Worm (Caenorhabditis elegans) whole organism, late embryonic: ENCODE results near the gene F53F4.4.

Experiments
- C38D4.7 ChIP-seq: fragments of 200-800 bp; sonication (Bioruptor generic); optimal IDR thresholded peaks from 2 replicates; lab custom pipeline; 2018; ENCODE audit warnings: mild to moderate bottlenecking, missing genetic modification characterization, moderate library complexity, missing compliant biosample characterization
- K09A11.1 ChIP-seq: sonication (generic microtip); optimal IDR thresholded peaks from 2 replicates; lab custom pipeline; 2017; ENCODE audit warnings: antibody characterized with exemption, mild to moderate bottlenecking, missing genetic modification characterization, missing compliant biosample characterization; ENCODE audit not compliant: insufficient read depth
- Y22D7AL.16 ChIP-seq: sonication (generic microtip); optimal IDR thresholded peaks from 2 replicates; lab custom pipeline; 2016; ENCODE audit warnings: missing genetic modification characterization, missing compliant biosample characterization
- ahr-1 ChIP-seq: sonication (generic microtip); optimal IDR thresholded peaks from 2 replicates; lab custom pipeline; 2016; ENCODE audit warnings: missing genetic modification characterization, missing compliant biosample characterization
- ama-1 ChIP-seq: fragments of 150-350 bp; optimal IDR thresholded peaks from 2 replicates; lab custom pipeline; 2014
- ceh-14 ChIP-seq: sonication (generic microtip); optimal IDR thresholded peaks from 2 replicates; lab custom pipeline; 2016; ENCODE audit warnings: missing genotype, missing genetic modification characterization, missing compliant biosample characterization
- ceh-19 ChIP-seq: fragments of 200-800 bp; sonication (Bioruptor generic); optimal IDR thresholded peaks from 2 replicates; lab custom pipeline; 2018; ENCODE audit warnings: mild to moderate bottlenecking, missing genetic modification characterization, missing compliant biosample characterization
- ceh-22 ChIP-seq: sonication (generic microtip); optimal IDR thresholded peaks from 2 replicates; lab custom pipeline; 2017; ENCODE audit warnings: missing biosample characterization, missing genetic modification characterization
- ceh-24 ChIP-seq: sonication (generic microtip); optimal IDR thresholded peaks from 2 replicates; lab custom pipeline; 2016; ENCODE audit warnings: mild to moderate bottlenecking, missing genetic modification characterization, missing compliant biosample characterization
- ceh-30 ChIP-seq: fragments of 150-350 bp; optimal IDR thresholded peaks from 2 replicates; lab custom pipeline; 2014; ENCODE audit warnings: missing biosample characterization, missing genetic modification characterization
- ceh-34 ChIP-seq: sonication (generic microtip); optimal IDR thresholded peaks from 2 replicates; lab custom pipeline; 2016; ENCODE audit warnings: mild to moderate bottlenecking, missing genetic modification characterization, missing compliant biosample characterization
- ceh-45 ChIP-seq: fragments of 200-800 bp; sonication (Bioruptor generic); IDR thresholded peaks from 2 replicates; pipeline ENCODE4 v1.3.6; 2022; ENCODE audit warnings: missing genetic modification reagents, missing genetic modification characterization, missing compliant biosample characterization
- ceh-6 ChIP-seq: fragments of 200-800 bp; sonication (Bioruptor generic); optimal IDR thresholded peaks from 2 replicates; lab custom pipeline; 2018; ENCODE audit warnings: mild to moderate bottlenecking, missing genetic modification characterization, missing compliant biosample characterization
- dve-1 ChIP-seq: sonication (generic microtip); optimal IDR thresholded peaks from 2 replicates; lab custom pipeline; 2017; ENCODE audit warnings: antibody characterized with exemption, mild to moderate bottlenecking, missing genetic modification characterization, missing compliant biosample characterization
- elt-4 ChIP-seq: sonication (generic microtip); optimal IDR thresholded peaks from 2 replicates; lab custom pipeline; 2016; ENCODE audit warnings: missing genetic modification characterization, missing compliant biosample characterization
- fax-1 ChIP-seq: sonication (generic microtip); optimal IDR thresholded peaks from 2 replicates; lab custom pipeline; 2016; ENCODE audit warnings: missing genotype, missing genetic modification characterization, missing compliant biosample characterization
- fkh-10 ChIP-seq: fragments of 150-350 bp; optimal IDR thresholded peaks from 2 replicates; lab custom pipeline; 2014; ENCODE audit warnings: missing biosample characterization, missing genetic modification reagents, missing genetic modification characterization
- gmeb-2 ChIP-seq: sonication (generic microtip); optimal IDR thresholded peaks from 2 replicates; lab custom pipeline; 2016; ENCODE audit warnings: missing genetic modification characterization, inconsistent platforms, missing compliant biosample characterization
- hlh-30 ChIP-seq: sonication (generic microtip); optimal IDR thresholded peaks from 2 replicates; lab custom pipeline; 2017; ENCODE audit warnings: antibody characterized with exemption, missing genetic modification characterization, missing compliant biosample characterization; ENCODE audit not compliant: insufficient read depth
- lim-6 ChIP-seq: sonication (generic microtip); optimal IDR thresholded peaks from 2 replicates; lab custom pipeline; 2016; ENCODE audit warnings: missing genetic modification characterization, missing compliant biosample characterization
- lin-11 ChIP-seq: fragments of 200-800 bp; sonication (Bioruptor generic); optimal IDR thresholded peaks from 2 replicates; lab custom pipeline; 2018; ENCODE audit warnings: mild to moderate bottlenecking, missing genetic modification characterization, missing compliant biosample characterization
- mec-3 ChIP-seq: sonication (generic microtip); optimal IDR thresholded peaks from 2 replicates; lab custom pipeline; 2016; ENCODE audit warnings: borderline replicate concordance, missing genetic modification characterization, missing compliant biosample characterization
- nfya-1 ChIP-seq: sonication (generic microtip); optimal IDR thresholded peaks from 2 replicates; lab custom pipeline; 2017; ENCODE audit warnings: missing genetic modification characterization, mild to moderate bottlenecking, missing compliant biosample characterization, antibody characterized with exemption, moderate library complexity
- nhr-232 ChIP-seq: sonication (generic microtip); optimal IDR thresholded peaks from 2 replicates; lab custom pipeline; 2016; ENCODE audit warnings: missing genetic modification characterization, missing compliant biosample characterization
- npax-4 ChIP-seq: sonication (generic microtip); optimal IDR thresholded peaks from 2 replicates; lab custom pipeline; 2016; ENCODE audit warnings: missing genetic modification characterization, missing compliant biosample characterization
- odd-2 ChIP-seq: sonication (generic microtip); optimal IDR thresholded peaks from 2 replicates; lab custom pipeline; 2017; ENCODE audit warnings: antibody characterized with exemption, mild to moderate bottlenecking, missing genetic modification characterization, missing compliant biosample characterization
- pax-1 ChIP-seq: fragments of 150-350 bp; optimal IDR thresholded peaks from 2 replicates; lab custom pipeline; 2014; ENCODE audit warnings: missing biosample characterization, missing genetic modification characterization
- pha-4 ChIP-seq: fragments of 150-350 bp; optimal IDR thresholded peaks from 2 replicates; lab custom pipeline; 2018; ENCODE audit warnings: missing biosample characterization, missing genetic modification reagents, missing genetic modification characterization
- pros-1 ChIP-seq: fragments of 150-350 bp; optimal IDR thresholded peaks from 2 replicates; lab custom pipeline; 2014; ENCODE audit warnings: missing biosample characterization, missing genetic modification reagents, missing genetic modification characterization
- ref-2 ChIP-seq: sonication (generic microtip); optimal IDR thresholded peaks from 2 replicates; lab custom pipeline; 2016; ENCODE audit warnings: missing genetic modification characterization, missing compliant biosample characterization
- rnt-1 ChIP-seq: sonication (generic microtip); optimal IDR thresholded peaks from 2 replicates; lab custom pipeline; 2016; ENCODE audit warnings: missing genetic modification characterization, missing compliant biosample characterization
- sdc-2 ChIP-seq: sonication (generic microtip); optimal IDR thresholded peaks from 2 replicates; lab custom pipeline; 2016; ENCODE audit warnings: missing genotype, missing genetic modification characterization, missing compliant biosample characterization
- sox-2 ChIP-seq: fragments of 200-800 bp; sonication (Bioruptor generic); IDR thresholded peaks from 2 replicates; pipeline ENCODE4 v1.3.6; 2022; ENCODE audit warnings: missing genetic modification reagents, missing genetic modification characterization, missing compliant biosample characterization
- sox-4 ChIP-seq: sonication (generic microtip); optimal IDR thresholded peaks from 2 replicates; lab custom pipeline; 2017; ENCODE audit warnings: mild to moderate bottlenecking, missing genetic modification characterization, inconsistent platforms, missing compliant biosample characterization
- syd-9 ChIP-seq: sonication (generic microtip); optimal IDR thresholded peaks from 2 replicates; lab custom pipeline; 2016; ENCODE audit warnings: mild to moderate bottlenecking, missing genetic modification characterization, moderate library complexity, missing compliant biosample characterization
- tbx-2 ChIP-seq: sonication (generic microtip); optimal IDR thresholded peaks from 2 replicates; lab custom pipeline; 2016; ENCODE audit warnings: missing genetic modification characterization, missing compliant biosample characterization
- ttx-3 ChIP-seq: sonication (generic microtip); optimal IDR thresholded peaks from 2 replicates; lab custom pipeline; 2016; ENCODE audit warnings: missing genetic modification reagents, missing genetic modification characterization, missing compliant biosample characterization
- unc-42 ChIP-seq: sonication (generic microtip); optimal IDR thresholded peaks from 2 replicates; lab custom pipeline; 2016; ENCODE audit warnings: missing genotype, missing genetic modification characterization, missing compliant biosample characterization
- unc-55 ChIP-seq: sonication (generic microtip); optimal IDR thresholded peaks from 2 replicates; lab custom pipeline; 2017; ENCODE audit warnings: missing biosample characterization, missing genetic modification reagents, missing genetic modification characterization
- zip-5 ChIP-seq: sonication (generic microtip); optimal IDR thresholded peaks from 2 replicates; lab custom pipeline; 2016; ENCODE audit warnings: missing genetic modification characterization, missing compliant biosample characterization
- ztf-16 ChIP-seq: sonication (generic microtip); optimal IDR thresholded peaks from 2 replicates; lab custom pipeline; 2017; ENCODE audit warnings: missing genetic modification characterization, missing compliant biosample characterization

Gene F53F4.4

DNA sequence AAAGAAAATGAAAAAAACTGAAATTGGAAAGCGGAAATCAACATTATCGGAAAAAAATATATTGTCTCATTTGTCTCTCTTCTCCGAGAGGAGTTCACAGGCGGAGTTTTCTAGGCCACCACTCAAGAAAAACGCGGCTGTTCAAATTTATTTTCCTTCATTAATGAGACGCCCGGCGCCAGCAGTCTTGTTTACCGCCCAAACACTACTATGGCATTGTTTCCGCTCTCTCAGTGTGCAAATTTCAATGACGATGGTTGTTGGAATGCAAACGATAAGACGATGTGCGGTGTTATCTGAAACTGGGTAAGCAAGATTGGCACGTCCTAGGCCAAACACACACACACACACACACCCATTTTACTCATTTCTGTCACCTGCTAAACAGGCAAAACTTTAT is 36.4 kb upstream of the F53F4.4 start, which contains the start of gene cav-2 (continued):
- no peak for TF ChIP-seq ceh-6 (GFP tag; lab: Kevin White, UChicago)
- TF ChIP-seq rnt-1 (tag; lab: Kevin White, UChicago), result peak; percentile 65
- no peak for TF ChIP-seq npax-4 (tag; lab: Kevin White, UChicago)
- peak; percentile 68 for TF ChIP-seq zip-5 (tag; lab: Kevin White, UChicago)
- no peak for TF ChIP-seq ahr-1 (tag; lab: Kevin White, UChicago)
- no peak for TF ChIP-seq ceh-45 (GFP tag; lab: Robert Waterston, UW)
- TF ChIP-seq dve-1 (tag; lab: Kevin White, UChicago), result peak; percentile 1
- TF ChIP-seq ceh-34 (tag; lab: Kevin White, UChicago), result peak; percentile 46
- TF ChIP-seq unc-42 (tag; lab: Kevin White, UChicago), result peak; percentile 72
- no peak for TF ChIP-seq sox-4 (tag; lab: Kevin White, UChicago)
- TF ChIP-seq ztf-16 (tag; lab: Kevin White, UChicago), result no peak
- TF ChIP-seq ceh-24 (tag; lab: Kevin White, UChicago), result no peak
- TF ChIP-seq ceh-22 (tag; lab: Kevin White, UChicago), result no peak
- no peak for TF ChIP-seq fkh-10
- TF ChIP-seq unc-55 (GFP tag; lab: Kevin White, UChicago), result no peak
- no peak for TF ChIP-seq C38D4.7 (GFP tag; lab: Kevin White, UChicago)
- no peak for TF ChIP-seq pax-1 (tag; lab: Kevin White, UChicago)
- no peak for TF ChIP-seq syd-9 (tag; lab: Kevin White, UChicago)
- TF ChIP-seq fax-1 (tag; lab: Kevin White, UChicago), result peak; percentile 41
- TF ChIP-seq elt-4, result no peak
- no peak for TF ChIP-seq K09A11.1
- no peak for TF ChIP-seq pros-1 (tag; lab: Kevin White, UChicago)
- TF ChIP-seq gmeb-2 (tag; lab: Kevin White, UChicago), result no peak
- TF ChIP-seq tbx-2 (tag; lab: Kevin White, UChicago), result peak; percentile 66
- no peak for TF ChIP-seq ttx-3 (tag; lab: Kevin White, UChicago)
- TF ChIP-seq sdc-2 (tag; lab: Kevin White, UChicago), result no peak
- no peak for TF ChIP-seq ceh-19 (GFP tag; lab: Kevin White, UChicago)
- TF ChIP-seq nfya-1, result peak; percentile 26
- TF ChIP-seq mec-3 (tag; lab: Kevin White, UChicago), result peak; percentile 80
- no peak for TF ChIP-seq ama-1
- no peak for TF ChIP-seq nhr-232 (tag; lab: Kevin White, UChicago)
- TF ChIP-seq odd-2, result no peak
- peak; percentile 82 for TF ChIP-seq ref-2 (tag; lab: Kevin White, UChicago)
- TF ChIP-seq lim-6 (tag; lab: Kevin White, UChicago), result no peak
- TF ChIP-seq ceh-30 (tag; lab: Kevin White, UChicago), result no peak
- TF ChIP-seq sox-2 (GFP tag; lab: Robert Waterston, UW), result no peak

DNA sequence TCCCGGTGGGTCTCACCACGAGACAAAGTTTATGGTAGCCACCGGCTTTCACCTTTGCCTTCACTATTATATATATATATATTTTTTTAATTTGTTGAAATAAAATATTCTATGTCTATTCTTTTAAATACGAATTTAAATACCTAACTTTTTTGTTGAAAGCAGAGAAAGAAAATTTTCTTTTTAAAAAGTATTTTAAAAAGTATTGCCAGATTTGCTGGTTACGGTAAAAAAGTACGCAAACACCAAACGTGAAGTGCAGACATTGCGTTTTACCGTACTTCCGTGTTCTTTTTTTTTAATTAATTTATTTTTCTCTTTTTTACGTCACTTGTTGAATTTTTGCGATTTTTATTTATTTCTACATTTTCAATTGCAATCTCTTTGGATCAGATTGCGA is 33.2 kb upstream of the F53F4.4 start, which contains the start of gene C56A3.8:
Gene C56A3.8, plus strand, starts transcription at position 301 of the 400 bp plus-strand sequence.
- no peak for TF ChIP-seq fkh-10
- no peak for TF ChIP-seq Y22D7AL.16
- TF ChIP-seq lin-11 (tag; lab: Kevin White, UChicago), result no peak
- TF ChIP-seq ceh-19 (GFP tag; lab: Kevin White, UChicago), result no peak
- no peak for TF ChIP-seq dve-1 (tag; lab: Kevin White, UChicago)
- no peak for TF ChIP-seq ztf-16 (tag; lab: Kevin White, UChicago)
- no peak for TF ChIP-seq pha-4
- no peak for TF ChIP-seq hlh-30 (tag; lab: Kevin White, UChicago)

DNA sequence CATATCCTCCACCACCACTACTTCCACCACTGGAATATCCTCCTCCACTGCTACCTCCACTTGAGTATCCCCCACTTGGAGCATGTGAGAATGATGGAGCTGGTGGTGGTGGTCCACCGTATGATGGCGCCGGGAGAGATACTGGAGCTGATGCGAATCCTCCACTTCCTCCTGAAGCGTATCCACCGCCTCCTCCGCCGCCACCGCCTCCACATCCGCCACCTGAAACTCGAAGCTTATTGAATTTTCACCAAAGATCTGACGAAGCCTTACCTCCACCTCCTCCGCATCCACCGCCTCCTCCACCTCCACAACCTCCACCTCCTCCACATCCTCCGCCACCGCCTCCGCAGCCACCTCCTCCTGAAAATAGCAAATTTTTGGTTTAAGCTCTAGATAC is 30.4 kb upstream of the F53F4.4 start:
- TF ChIP-seq ceh-34 (tag; lab: Kevin White, UChicago), result no peak
- TF ChIP-seq ceh-14, result no peak
- TF ChIP-seq pha-4, result no peak
